Fruit fly (Drosophila melanogaster) whole organism, adult: ENCODE results near the gene SoYb.

Experiments
- CG11617 ChIP-seq: fragments of 200-800 bp; sonication (Bioruptor generic); optimal IDR thresholded peaks from 2 replicates; lab custom pipeline; 2017; ENCODE audit warnings: mild to moderate bottlenecking, missing biosample characterization, missing genetic modification reagents, missing genetic modification characterization
- CG14711 ChIP-seq: fragments of 200-800 bp; sonication (Bioruptor generic); optimal IDR thresholded peaks from 2 replicates; lab custom pipeline; 2018; ENCODE audit warnings: missing biosample characterization, mild to moderate bottlenecking, missing genetic modification characterization, moderate library complexity
- CG33017 ChIP-seq: fragments of 200-800 bp; sonication (Bioruptor generic); optimal IDR thresholded peaks from 2 replicates; lab custom pipeline; 2018; ENCODE audit warnings: missing biosample characterization, mild to moderate bottlenecking, missing genetic modification characterization, moderate library complexity
- CG5204 ChIP-seq: fragments of 200-800 bp; sonication (Bioruptor generic); optimal IDR thresholded peaks from 2 replicates; lab custom pipeline; 2016; ENCODE audit warnings: missing biosample characterization, missing genetic modification characterization
- CG7045 ChIP-seq: fragments of 200-800 bp; sonication (Bioruptor generic); optimal IDR thresholded peaks from 2 replicates; lab custom pipeline; 2017; ENCODE audit warnings: missing biosample characterization, mild to moderate bottlenecking, missing genetic modification characterization
- CG7101 ChIP-seq: fragments of 200-800 bp; sonication (Bioruptor generic); optimal IDR thresholded peaks from 2 replicates; lab custom pipeline; 2018; ENCODE audit warnings: missing biosample characterization, mild to moderate bottlenecking, missing genetic modification characterization, moderate library complexity
- Clk ChIP-seq: fragments of 200-800 bp; sonication (Bioruptor generic); optimal IDR thresholded peaks from 2 replicates; lab custom pipeline; 2017; ENCODE audit warnings: missing biosample characterization, missing genetic modification characterization
- Crg-1 ChIP-seq: fragments of 200-800 bp; sonication (Bioruptor generic); optimal IDR thresholded peaks from 2 replicates; lab custom pipeline; 2016; ENCODE audit warnings: missing biosample characterization, missing genetic modification characterization
- Hr96 ChIP-seq: fragments of 200-800 bp; sonication (Bioruptor generic); optimal IDR thresholded peaks from 2 replicates; lab custom pipeline; 2016; ENCODE audit warnings: missing biosample characterization, missing genetic modification characterization
- Mnt ChIP-seq: fragments of 200-800 bp; sonication (Bioruptor generic); optimal IDR thresholded peaks from 2 replicates; lab custom pipeline; 2016; ENCODE audit warnings: missing biosample characterization, mild to moderate bottlenecking, missing genetic modification characterization
- bab1 ChIP-seq: fragments of 200-800 bp; sonication (Bioruptor generic); optimal IDR thresholded peaks from 3 replicates; lab custom pipeline; 2019; ENCODE audit warnings: missing biosample characterization, mild to moderate bottlenecking, missing genetic modification characterization, moderate library complexity
- cnc ChIP-seq, 2 experiments: fragments of >200 bp; optimal IDR thresholded peaks; 2 replicates each; lab custom pipeline; 2017
- ovo ChIP-seq: fragments of 200-800 bp; sonication (Bioruptor generic); optimal IDR thresholded peaks from 2 replicates; lab custom pipeline; 2016; ENCODE audit warnings: missing biosample characterization, missing genetic modification characterization

DNA sequence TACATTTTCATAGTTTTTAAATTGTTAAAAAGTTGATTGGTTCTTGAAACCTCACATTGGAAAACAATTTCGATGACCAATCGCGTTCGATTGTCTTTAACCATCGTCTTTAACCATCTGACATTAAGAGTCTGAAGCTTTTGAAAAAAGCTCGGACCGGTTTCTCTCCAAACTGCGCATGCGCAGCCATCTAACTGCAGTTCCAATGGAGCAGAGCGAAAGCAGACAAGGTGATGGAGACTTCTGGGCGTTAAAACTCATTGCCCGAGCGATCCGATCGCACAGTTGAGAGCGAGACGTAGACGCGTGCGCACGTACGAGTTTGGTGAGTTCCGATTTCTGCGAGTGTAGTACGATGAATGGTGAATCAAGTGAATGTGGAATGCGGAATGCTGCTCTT is 29.9 kb upstream of the SoYb start, which contains the start of gene obst-B:
- TF ChIP-seq cnc (optimal IDR thresholded peaks at IDR 0.05; lab: Kevin White, UChicago) (no peak), CG14711 (tag; lab: Kevin White, UChicago) (no peak), Crg-1 (GFP tag; lab: Kevin White, UChicago) (no peak), ovo (GFP tag; lab: Kevin White, UChicago) (no peak), CG5204 (GFP tag; lab: Kevin White, UChicago) (no peak), CG33017 (tag; lab: Kevin White, UChicago) (no peak), bab1 (no peak), Hr96 (GFP tag; lab: Kevin White, UChicago) (no peak), CG11617 (no peak), CG7045 (no peak), Clk (GFP tag; lab: Kevin White, UChicago) (no peak), CG7101 (tag; lab: Kevin White, UChicago) (no peak), Mnt (no peak)
